Fruit fly (Drosophila melanogaster) whole organism, embryonic: ENCODE results near the gene CG3368.

Source experiments
- CG10959 ChIP-seq: fragments of 200-800 bp; sonication (Bioruptor generic); IDR thresholded peaks from 2 replicates; pipeline ENCODE4 v1.3.6; 2022; ENCODE audit warnings: missing biosample characterization, missing genetic modification characterization
- CG11723 ChIP-seq: fragments of 200-800 bp; sonication (Bioruptor generic); optimal IDR thresholded peaks from 2 replicates; lab custom pipeline; 2017; ENCODE audit warnings: missing biosample characterization, mild to moderate bottlenecking, missing genetic modification characterization
- CG12071 ChIP-seq: fragments of 200-800 bp; sonication (Bioruptor generic); optimal IDR thresholded peaks from 3 replicates; lab custom pipeline; 2018; ENCODE audit warnings: missing biosample characterization, mild to moderate bottlenecking, missing genetic modification characterization
- CG12769 ChIP-seq: fragments of 200-800 bp; sonication (Bioruptor generic); optimal IDR thresholded peaks from 2 replicates; lab custom pipeline; 2019; ENCODE audit warnings: missing biosample characterization, mild to moderate bottlenecking, missing genetic modification characterization, moderate library complexity
- CG13296 ChIP-seq: fragments of 200-800 bp; sonication (Bioruptor generic); optimal IDR thresholded peaks from 3 replicates; lab custom pipeline; 2018; ENCODE audit warnings: missing biosample characterization, mild to moderate bottlenecking, missing genetic modification characterization
- CG15011 ChIP-seq: fragments of 200-800 bp; sonication (Bioruptor generic); optimal IDR thresholded peaks from 3 replicates; lab custom pipeline; 2018; ENCODE audit warnings: missing biosample characterization, mild to moderate bottlenecking, missing genetic modification characterization
- CG1529 ChIP-seq: fragments of 200-800 bp; sonication (Bioruptor generic); optimal IDR thresholded peaks from 3 replicates; lab custom pipeline; 2018; ENCODE audit warnings: missing biosample characterization, missing genetic modification characterization
- CG15479 ChIP-seq: fragments of 200-800 bp; sonication (Bioruptor generic); optimal IDR thresholded peaks from 3 replicates; lab custom pipeline; 2019; ENCODE audit warnings: missing biosample characterization, mild to moderate bottlenecking, missing genetic modification characterization, moderate library complexity
- CG17612 ChIP-seq: fragments of 200-800 bp; sonication (Bioruptor generic); IDR thresholded peaks from 2 replicates; pipeline ENCODE4 v1.3.6; 2022; ENCODE audit warnings: missing biosample characterization, missing genetic modification characterization
- CG3163 ChIP-seq: fragments of 200-800 bp; sonication (Bioruptor generic); optimal IDR thresholded peaks from 3 replicates; lab custom pipeline; 2016; ENCODE audit warnings: missing biosample characterization, missing genetic modification characterization
- CG4617 ChIP-seq: fragments of 200-800 bp; sonication (Bioruptor generic); optimal IDR thresholded peaks from 3 replicates; lab custom pipeline; 2016; ENCODE audit warnings: missing biosample characterization, missing genetic modification characterization, borderline replicate concordance
- CG7786 ChIP-seq: fragments of 200-800 bp; sonication (Bioruptor generic); optimal IDR thresholded peaks from 2 replicates; lab custom pipeline; 2016; ENCODE audit warnings: missing biosample characterization, missing genetic modification characterization
- CG7839 ChIP-seq: fragments of 200-800 bp; sonication (Bioruptor generic); optimal IDR thresholded peaks from 3 replicates; lab custom pipeline; 2018; ENCODE audit warnings: missing biosample characterization, mild to moderate bottlenecking, missing genetic modification characterization, moderate library complexity
- CG7987 ChIP-seq: fragments of 200-800 bp; sonication (Bioruptor generic); optimal IDR thresholded peaks from 2 replicates; lab custom pipeline; 2018; ENCODE audit warnings: missing biosample characterization, mild to moderate bottlenecking, missing genetic modification characterization, moderate library complexity
- CG8478 ChIP-seq: fragments of >200 bp; optimal IDR thresholded peaks from 2 replicates; lab custom pipeline; 2018
- Dad ChIP-seq: fragments of 200-800 bp; sonication (Bioruptor generic); optimal IDR thresholded peaks from 3 replicates; lab custom pipeline; 2016; ENCODE audit warnings: missing biosample characterization, missing genetic modification characterization
- Dip2 ChIP-seq: fragments of 200-800 bp; sonication (Bioruptor generic); IDR thresholded peaks from 2 replicates; pipeline ENCODE4 v1.3.6; 2022; ENCODE audit warnings: missing biosample characterization, missing genetic modification characterization
- Ets65A ChIP-seq: fragments of 200-800 bp; sonication (Bioruptor generic); peaks from one replicate; lab custom pipeline; 2016; ENCODE audit warnings: missing biosample characterization, missing genetic modification characterization
- Med ChIP-seq: fragments of 200-800 bp; sonication (Bioruptor generic); peaks from one replicate; lab custom pipeline; 2016; ENCODE audit warnings: missing biosample characterization, missing genetic modification characterization, mild to moderate bottlenecking, inconsistent platforms, moderate library complexity
- Myb ChIP-seq: fragments of 200-800 bp; sonication (Bioruptor generic); optimal IDR thresholded peaks from 2 replicates; lab custom pipeline; 2016; ENCODE audit warnings: missing biosample characterization, missing genetic modification characterization
- NK7.1 ChIP-seq: fragments of 200-800 bp; sonication (Bioruptor generic); optimal IDR thresholded peaks from 3 replicates; lab custom pipeline; 2016; ENCODE audit warnings: missing biosample characterization, missing genetic modification characterization
- Pdp1 ChIP-seq, 2 experiments: fragments of 200-800 bp; sonication (Bioruptor generic); optimal IDR thresholded peaks; 3 replicates each; lab custom pipeline; 2016; ENCODE audit warnings: missing biosample characterization in 2 of 2, missing genetic modification characterization in 2 of 2, mild to moderate bottlenecking in 1 of 2, moderate library complexity in 1 of 2
- Ravus ChIP-seq: fragments of 200-800 bp; sonication (Bioruptor generic); IDR thresholded peaks from 2 replicates; pipeline ENCODE4 v1.3.6; 2022; ENCODE audit warnings: missing biosample characterization, missing genetic modification characterization
- Tbp ChIP-seq: fragments of >200 bp; optimal IDR thresholded peaks from 2 replicates; lab custom pipeline; 2018; ENCODE audit warnings: missing biosample characterization, missing genetic modification characterization
- YL-1 ChIP-seq: fragments of 200-800 bp; sonication (Bioruptor generic); optimal IDR thresholded peaks from 3 replicates; lab custom pipeline; 2017; ENCODE audit warnings: missing biosample characterization, mild to moderate bottlenecking, missing genetic modification characterization
- az2 ChIP-seq: fragments of 200-800 bp; sonication (Bioruptor generic); optimal IDR thresholded peaks from 3 replicates; lab custom pipeline; 2016; ENCODE audit warnings: missing biosample characterization, missing genetic modification characterization
- bab2 ChIP-seq: fragments of 200-800 bp; sonication (Bioruptor generic); optimal IDR thresholded peaks from 2 replicates; lab custom pipeline; 2016; ENCODE audit warnings: missing biosample characterization, missing genetic modification characterization
- bcd ChIP-seq: fragments of 200-800 bp; sonication (Bioruptor generic); optimal IDR thresholded peaks from 2 replicates; lab custom pipeline; 2017; ENCODE audit warnings: missing biosample characterization, mild to moderate bottlenecking, missing genetic modification characterization
- btn ChIP-seq: fragments of 200-800 bp; sonication (Bioruptor generic); optimal IDR thresholded peaks from 2 replicates; lab custom pipeline; 2016; ENCODE audit warnings: missing biosample characterization, missing genetic modification characterization
- cas ChIP-seq: fragments of 200-800 bp; sonication (Bioruptor generic); IDR thresholded peaks from 2 replicates; pipeline ENCODE4 v1.3.6; 2022; ENCODE audit warnings: missing biosample characterization, missing genetic modification characterization
- chinmo ChIP-seq: fragments of 200-800 bp; sonication (Bioruptor generic); IDR thresholded peaks from 4 replicates; pipeline ENCODE4 v1.3.6; 2022; ENCODE audit warnings: missing biosample characterization, missing genetic modification characterization; ENCODE audit not compliant: partially characterized antibody
- cwo ChIP-seq: fragments of 200-800 bp; sonication (Bioruptor generic); optimal IDR thresholded peaks from 3 replicates; lab custom pipeline; 2017; ENCODE audit warnings: missing biosample characterization, missing genetic modification characterization, mild to moderate bottlenecking, moderate library complexity, missing genetic modification reagents
- disco-r ChIP-seq: fragments of 200-800 bp; sonication (Bioruptor generic); optimal IDR thresholded peaks from 2 replicates; lab custom pipeline; 2016; ENCODE audit warnings: missing biosample characterization, missing genetic modification characterization
- dm ChIP-seq: fragments of 200-800 bp; sonication (Bioruptor generic); optimal IDR thresholded peaks from 3 replicates; lab custom pipeline; 2016; ENCODE audit warnings: missing biosample characterization, missing genetic modification characterization
- emc ChIP-seq: fragments of 200-800 bp; sonication (Bioruptor generic); optimal IDR thresholded peaks from 2 replicates; lab custom pipeline; 2016; ENCODE audit warnings: missing biosample characterization, missing genetic modification characterization
- exex ChIP-seq: fragments of 200-800 bp; sonication (Bioruptor generic); optimal IDR thresholded peaks from 4 replicates; lab custom pipeline; 2018; ENCODE audit warnings: missing biosample characterization, mild to moderate bottlenecking, missing genetic modification characterization, moderate library complexity
- gcm2 ChIP-seq: fragments of 200-800 bp; sonication (Bioruptor generic); optimal IDR thresholded peaks from 2 replicates; lab custom pipeline; 2016; ENCODE audit warnings: missing biosample characterization, missing genetic modification characterization
- maf-S ChIP-seq: fragments of 200-800 bp; sonication (Bioruptor generic); optimal IDR thresholded peaks from 2 replicates; lab custom pipeline; 2016; ENCODE audit warnings: missing biosample characterization, missing genetic modification characterization
- mirr ChIP-seq: fragments of 200-800 bp; sonication (Bioruptor generic); optimal IDR thresholded peaks from 3 replicates; lab custom pipeline; 2018; ENCODE audit warnings: missing biosample characterization, mild to moderate bottlenecking, missing genetic modification characterization
- sc ChIP-seq, 3 experiments: fragments of >200 bp in 2 of 3; fragments of 200-800 bp in 1 of 3; sonication (Bioruptor generic) in 1 of 3; optimal IDR thresholded peaks; 2 replicates in 2 of 3; 3 replicates in 1 of 3; lab custom pipeline; 2017; ENCODE audit warnings: mild to moderate bottlenecking in 1 of 3, missing biosample characterization in 1 of 3, missing genetic modification characterization in 1 of 3, missing genetic modification reagents in 1 of 3
- sd ChIP-seq: fragments of 200-800 bp; sonication (Bioruptor generic); optimal IDR thresholded peaks from 3 replicates; lab custom pipeline; 2018; ENCODE audit warnings: missing biosample characterization, mild to moderate bottlenecking, missing genetic modification characterization, moderate library complexity
- so ChIP-seq: fragments of 200-800 bp; sonication (Bioruptor generic); IDR thresholded peaks from 3 replicates; pipeline ENCODE4 v1.3.6; 2022; ENCODE audit warnings: missing biosample characterization, missing genetic modification characterization
- sob ChIP-seq: fragments of 200-800 bp; sonication (Bioruptor generic); IDR thresholded peaks from 2 replicates; pipeline ENCODE4 v1.3.6; 2022; ENCODE audit warnings: missing biosample characterization, missing genetic modification characterization
- stwl ChIP-seq: fragments of 200-800 bp; sonication (Bioruptor generic); optimal IDR thresholded peaks from 3 replicates; lab custom pipeline; 2018; ENCODE audit warnings: missing biosample characterization, mild to moderate bottlenecking, missing genetic modification characterization, moderate library complexity
- sug ChIP-seq: fragments of 200-800 bp; optimal IDR thresholded peaks from 2 replicates; lab custom pipeline; 2019; ENCODE audit warnings: missing biosample characterization, mild to moderate bottlenecking, missing genetic modification characterization, moderate library complexity

Gene CG3368

DNA sequence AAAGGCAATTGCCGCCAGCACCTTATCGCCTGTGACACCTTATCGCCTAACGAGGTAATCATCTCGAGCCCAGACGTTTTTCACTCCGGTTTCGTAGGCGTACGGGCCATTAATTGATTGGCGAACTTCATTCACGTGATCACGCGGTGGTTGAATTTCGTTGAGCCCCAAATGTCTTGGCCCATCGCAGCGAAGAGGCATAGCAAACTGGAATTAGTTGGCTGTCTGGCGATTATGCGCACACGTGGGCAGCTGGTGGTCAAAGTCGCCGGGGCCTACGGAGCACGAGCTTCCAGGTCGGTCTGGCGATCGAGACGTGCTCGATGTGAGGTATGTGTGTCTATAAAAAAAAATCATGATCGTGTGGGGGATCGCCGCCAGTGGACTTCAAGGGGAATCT, 9.5 kb downstream of the CG3368 start (continued):
- no peak for TF ChIP-seq Myb (GFP tag; lab: Kevin White, UChicago)
- no peak for TF ChIP-seq CG13296 (GFP tag; lab: Kevin White, UChicago)
- TF ChIP-seq gcm2, result no peak
- TF ChIP-seq CG8478 (lab: Kevin White, UChicago), result peak; percentile 36
- no peak for TF ChIP-seq CG3163 (GFP tag; lab: Kevin White, UChicago)
- TF ChIP-seq CG7987, result peak; percentile 100
- TF ChIP-seq bcd (GFP tag; lab: Kevin White, UChicago), result no peak
- TF ChIP-seq exex (tag; lab: Kevin White, UChicago), result peak; percentile 70
- no peak for TF ChIP-seq emc (GFP tag; lab: Kevin White, UChicago)
- TF ChIP-seq sc (optimal IDR thresholded peaks at IDR 0.05; lab: Kevin White, UChicago), result no peak
- TF ChIP-seq sc (GFP tag; optimal IDR thresholded peaks at IDR 0.05; lab: Kevin White, UChicago), result no peak
- no peak for TF ChIP-seq btn
- TF ChIP-seq CG4617 (GFP tag; lab: Kevin White, UChicago), result no peak
- TF ChIP-seq NK7.1 (GFP tag; lab: Kevin White, UChicago), result no peak
- no peak for TF ChIP-seq Ravus (GFP tag; lab: Robert Waterston, UW)
- no peak for TF ChIP-seq CG7786 (GFP tag; lab: Kevin White, UChicago)
- TF ChIP-seq az2 (GFP tag; lab: Kevin White, UChicago), result no peak
- no peak for TF ChIP-seq cas
- TF ChIP-seq disco-r (GFP tag; lab: Kevin White, UChicago), result no peak
- TF ChIP-seq Med (GFP tag; lab: Kevin White, UChicago), result peak; percentile 66
- peak; percentile 83 for TF ChIP-seq CG12769 (tag; lab: Kevin White, UChicago)
- TF ChIP-seq CG1529, result no peak
- TF ChIP-seq CG15011 (GFP tag; lab: Kevin White, UChicago), result no peak
- TF ChIP-seq maf-S (GFP tag; lab: Kevin White, UChicago), result no peak
- no peak for TF ChIP-seq Pdp1 (GFP tag; optimal IDR thresholded peaks at IDR 0.05; lab: Kevin White, UChicago)
- no peak for TF ChIP-seq Tbp (GFP tag; lab: Kevin White, UChicago)
- TF ChIP-seq bab2 (GFP tag; lab: Kevin White, UChicago), result no peak
- TF ChIP-seq Dip2, result no peak
- TF ChIP-seq sug (tag; lab: Kevin White, UChicago), result peak; percentile 91
- no peak for TF ChIP-seq sob (GFP tag; lab: Robert Waterston, UW)
- TF ChIP-seq Ets65A, result no peak
- no peak for TF ChIP-seq CG17612
- TF ChIP-seq CG11723 (GFP tag; lab: Kevin White, UChicago), result no peak
- TF ChIP-seq CG15479 (GFP tag; lab: Kevin White, UChicago), result no peak

dm6 chr3R:27294113-27294512, 10.5 kb downstream of the CG3368 start:
- TF ChIP-seq CG15479 (GFP tag; lab: Kevin White, UChicago) (no peak), CG12071 (no peak), mirr (GFP tag; lab: Kevin White, UChicago) (no peak), CG7839 (tag; lab: Kevin White, UChicago) (no peak), stwl (tag; lab: Kevin White, UChicago) (no peak), sd (tag; lab: Kevin White, UChicago) (peak; percentile 45), CG10959 (GFP tag; lab: Robert Waterston, UW) (no peak), CG7987 (peak; percentile 68), Dad (no peak), YL-1 (GFP tag; lab: Kevin White, UChicago) (no peak), so (GFP tag; lab: Robert Waterston, UW) (no peak), dm (GFP tag; lab: Kevin White, UChicago) (no peak), cwo (peak; percentile 97), chinmo (GFP tag; lab: Robert Waterston, UW) (0 out of 4 replicates have a peak, but pooled peaks have one; percentile 7)
